Worm (Caenorhabditis elegans) whole organism, L4 larva: ENCODE measurements around the gene shc-3.

Source experiments
- F26F4.8 ChIP-seq: fragments of 200-800 bp; sonication (Bioruptor generic); conservative IDR thresholded peaks from 2 replicates; pipeline ENCODE4 v1.3.6; 2022; ENCODE audit warnings: missing genetic modification characterization, missing compliant biosample characterization
- F44E2.7 ChIP-seq: fragments of 200-800 bp; sonication (Bioruptor generic); IDR thresholded peaks from 2 replicates; pipeline ENCODE4 v2.1.2; 2022; ENCODE audit warnings: missing genetic modification characterization, missing compliant biosample characterization
- F49E8.2 ChIP-seq: sonication (generic microtip); optimal IDR thresholded peaks from 2 replicates; lab custom pipeline; 2016; ENCODE audit warnings: missing compliant biosample characterization, mild to moderate bottlenecking, missing genetic modification characterization, borderline replicate concordance
- T20F7.1 ChIP-seq: fragments of 200-800 bp; sonication (Bioruptor generic); optimal IDR thresholded peaks from 2 replicates; lab custom pipeline; 2018; ENCODE audit warnings: mild to moderate bottlenecking, missing genetic modification characterization, missing compliant biosample characterization
- Y48G9A.11 ChIP-seq: fragments of 200-800 bp; sonication (Bioruptor generic); IDR thresholded peaks from 2 replicates; pipeline ENCODE4 v1.3.6; 2022; ENCODE audit warnings: missing genetic modification reagents, missing genetic modification characterization, missing compliant biosample characterization
- Y5F2A.4 ChIP-seq: fragments of 200-800 bp; sonication (Bioruptor generic); optimal IDR thresholded peaks from 2 replicates; lab custom pipeline; 2018; ENCODE audit warnings: mild to moderate bottlenecking, missing genetic modification characterization, missing compliant biosample characterization
- ZK337.2 ChIP-seq: fragments of 200-800 bp; sonication (Bioruptor generic); IDR thresholded peaks from 2 replicates; pipeline ENCODE4 v1.3.6; 2022; ENCODE audit warnings: missing genetic modification reagents, missing genetic modification characterization, missing compliant biosample characterization
- ZK546.5 ChIP-seq, 2 experiments: sonication (generic microtip); optimal IDR thresholded peaks; 2 replicates each; lab custom pipeline; 2017; ENCODE audit warnings: missing biosample characterization in 2 of 2, missing genetic modification characterization in 2 of 2
- aha-1 ChIP-seq: fragments of 150-350 bp; peaks from one replicate; lab custom pipeline; 2014; ENCODE audit warnings: missing biosample characterization, missing genetic modification characterization
- arid-1 ChIP-seq: fragments of 200-800 bp; sonication (Bioruptor generic); conservative IDR thresholded peaks from 2 replicates; pipeline ENCODE4 v1.3.6; 2022; ENCODE audit warnings: missing genetic modification reagents, missing genetic modification characterization, missing compliant biosample characterization
- ceh-32 ChIP-seq: sonication (generic microtip); optimal IDR thresholded peaks from 2 replicates; lab custom pipeline; 2016; ENCODE audit warnings: mild to moderate bottlenecking, missing genetic modification characterization, missing compliant biosample characterization; ENCODE audit not compliant: poor library complexity
- ces-1 ChIP-seq: fragments of 150-350 bp; sonication (generic microtip); optimal IDR thresholded peaks from 4 replicates; lab custom pipeline; 2014; ENCODE audit warnings: missing biosample characterization, missing genetic modification reagents, missing genetic modification characterization
- daf-12 ChIP-seq: fragments of 150-350 bp; optimal IDR thresholded peaks from 2 replicates; lab custom pipeline; 2014; ENCODE audit warnings: missing biosample characterization, missing genetic modification reagents, missing genetic modification characterization
- daf-16 ChIP-seq, 3 experiments: sonication (generic microtip); optimal IDR thresholded peaks; 2 replicates each; lab custom pipeline; 2016 to 2017; ENCODE audit warnings: missing genetic modification characterization in 3 of 3, missing genetic modification reagents in 3 of 3, mild to moderate bottlenecking in 2 of 3, missing compliant biosample characterization in 2 of 3, missing biosample characterization in 1 of 3, moderate library complexity in 1 of 3
- daf-8 ChIP-seq: fragments of 200-800 bp; sonication (Bioruptor generic); IDR thresholded peaks from 2 replicates; pipeline ENCODE4 v1.3.6; 2022; ENCODE audit warnings: missing genetic modification characterization, missing compliant biosample characterization
- dmd-6 ChIP-seq: fragments of 200-800 bp; sonication (Bioruptor generic); IDR thresholded peaks from 2 replicates; pipeline ENCODE4 v1.3.6; 2022; ENCODE audit warnings: missing genetic modification reagents, missing genetic modification characterization, missing compliant biosample characterization
- dmd-8 ChIP-seq: fragments of 200-800 bp; sonication (Bioruptor generic); IDR thresholded peaks from 2 replicates; pipeline ENCODE4 v1.3.6; 2022; ENCODE audit warnings: missing genetic modification characterization, missing compliant biosample characterization
- dve-1 ChIP-seq: sonication (generic microtip); optimal IDR thresholded peaks from 2 replicates; lab custom pipeline; 2017; ENCODE audit warnings: antibody characterized with exemption, mild to moderate bottlenecking, missing genetic modification characterization, missing compliant biosample characterization; ENCODE audit not compliant: insufficient read depth
- egl-43 ChIP-seq: fragments of 200-800 bp; sonication (Bioruptor generic); IDR thresholded peaks from 2 replicates; pipeline ENCODE4 v1.3.6; 2022; ENCODE audit warnings: missing genetic modification reagents, missing genetic modification characterization, missing compliant biosample characterization
- fos-1 ChIP-seq: fragments of 150-350 bp; optimal IDR thresholded peaks from 2 replicates; lab custom pipeline; 2014; ENCODE audit warnings: missing biosample characterization, missing genetic modification characterization
- hif-1 ChIP-seq, 2 experiments: sonication (generic microtip); optimal IDR thresholded peaks; 2 replicates each; lab custom pipeline; 2016 to 2017; ENCODE audit warnings: missing compliant biosample characterization in 2 of 2, missing genetic modification characterization in 2 of 2, missing genetic modification reagents in 2 of 2, missing genotype in 2 of 2, mild to moderate bottlenecking in 1 of 2
- hlh-11 ChIP-seq: fragments of 200-800 bp; sonication (Bioruptor generic); optimal IDR thresholded peaks from 2 replicates; lab custom pipeline; 2018; ENCODE audit warnings: mild to moderate bottlenecking, missing genetic modification characterization, missing compliant biosample characterization
- hlh-30 ChIP-seq: sonication (generic microtip); optimal IDR thresholded peaks from 2 replicates; lab custom pipeline; 2017; ENCODE audit warnings: antibody characterized with exemption, mild to moderate bottlenecking, missing genetic modification characterization, missing compliant biosample characterization; ENCODE audit not compliant: insufficient read depth
- lin-15B ChIP-seq: fragments of 150-350 bp; sonication (generic microtip); optimal IDR thresholded peaks from 3 replicates; lab custom pipeline; 2014; ENCODE audit warnings: missing biosample characterization, missing genetic modification characterization
- mdl-1 ChIP-seq, 2 experiments: fragments of 150-350 bp in 1 of 2; sonication (generic microtip) in 1 of 2; optimal IDR thresholded peaks; 2 replicates each; lab custom pipeline; 2014 to 2017; ENCODE audit warnings: missing biosample characterization in 2 of 2, missing genetic modification characterization in 2 of 2
- mep-1 ChIP-seq: fragments of 150-350 bp; sonication (generic microtip); optimal IDR thresholded peaks from 3 replicates; lab custom pipeline; 2014; ENCODE audit warnings: missing biosample characterization, missing genetic modification characterization
- nhr-10 ChIP-seq: fragments of 150-350 bp; optimal IDR thresholded peaks from 2 replicates; lab custom pipeline; 2014; ENCODE audit warnings: missing biosample characterization, missing genetic modification characterization
- nhr-102 ChIP-seq: sonication (generic microtip); optimal IDR thresholded peaks from 2 replicates; lab custom pipeline; 2016; ENCODE audit warnings: mild to moderate bottlenecking, missing genetic modification characterization, moderate library complexity, missing compliant biosample characterization
- nhr-11 ChIP-seq: fragments of 150-350 bp; optimal IDR thresholded peaks from 2 replicates; lab custom pipeline; 2014; ENCODE audit warnings: missing biosample characterization, missing genetic modification characterization
- nhr-25 ChIP-seq: sonication (generic microtip); optimal IDR thresholded peaks from 2 replicates; lab custom pipeline; 2017; ENCODE audit warnings: missing genetic modification characterization, mild to moderate bottlenecking, missing compliant biosample characterization, antibody characterized with exemption, moderate library complexity, borderline replicate concordance; ENCODE audit not compliant: insufficient read depth
- nhr-28 ChIP-seq: fragments of 150-350 bp; optimal IDR thresholded peaks from 2 replicates; lab custom pipeline; 2014; ENCODE audit warnings: missing biosample characterization, missing genetic modification characterization
- nhr-41 ChIP-seq: fragments of 200-800 bp; sonication (Bioruptor generic); IDR thresholded peaks from 2 replicates; pipeline ENCODE4 v1.3.6; 2022; ENCODE audit warnings: missing genetic modification reagents, missing genetic modification characterization, missing compliant biosample characterization
- nhr-48 ChIP-seq: sonication (generic microtip); optimal IDR thresholded peaks from 2 replicates; lab custom pipeline; 2016; ENCODE audit warnings: mild to moderate bottlenecking, missing genetic modification characterization, missing compliant biosample characterization
- nhr-6 ChIP-seq: fragments of 150-350 bp; optimal IDR thresholded peaks from 2 replicates; lab custom pipeline; 2014; ENCODE audit warnings: missing biosample characterization, missing genetic modification characterization
- nhr-76 ChIP-seq: fragments of 150-350 bp; optimal IDR thresholded peaks from 2 replicates; lab custom pipeline; 2014; ENCODE audit warnings: missing biosample characterization, missing genetic modification characterization
- pqm-1 ChIP-seq: sonication (generic microtip); optimal IDR thresholded peaks from 2 replicates; lab custom pipeline; 2017; ENCODE audit warnings: missing biosample characterization, missing genetic modification characterization
- saeg-2 ChIP-seq: fragments of 200-800 bp; sonication (Bioruptor generic); IDR thresholded peaks from 2 replicates; pipeline ENCODE4 v1.3.6; 2022; ENCODE audit warnings: missing genetic modification reagents, missing genetic modification characterization, missing compliant biosample characterization
- snpc-1.2 ChIP-seq: fragments of 200-800 bp; sonication (Bioruptor generic); IDR thresholded peaks from 2 replicates; pipeline ENCODE4 v1.3.6; 2022; ENCODE audit warnings: missing genetic modification reagents, missing genetic modification characterization, missing compliant biosample characterization
- snpc-4 ChIP-seq: fragments of 150-350 bp; optimal IDR thresholded peaks from 2 replicates; lab custom pipeline; 2014; ENCODE audit warnings: missing biosample characterization, missing genetic modification characterization
- spr-1 ChIP-seq: sonication (generic microtip); optimal IDR thresholded peaks from 2 replicates; lab custom pipeline; 2016; ENCODE audit warnings: mild to moderate bottlenecking, missing genetic modification characterization, missing compliant biosample characterization
- unc-62 ChIP-seq, 3 experiments: fragments of 150-350 bp in 1 of 3; sonication (generic microtip); optimal IDR thresholded peaks in 2 of 3; peaks in 1 of 3; 1 replicate in 1 of 3; 2 replicates in 2 of 3; lab custom pipeline; 2014 to 2017; ENCODE audit warnings: missing biosample characterization in 3 of 3, missing genetic modification characterization in 3 of 3, missing genetic modification reagents in 3 of 3, missing genotype in 1 of 3
- zfp-2 ChIP-seq: sonication (generic microtip); optimal IDR thresholded peaks from 2 replicates; lab custom pipeline; 2016; ENCODE audit warnings: mild to moderate bottlenecking, missing genetic modification characterization, missing compliant biosample characterization
- zfp-3 ChIP-seq: fragments of 200-800 bp; sonication (Bioruptor generic); conservative IDR thresholded peaks from 2 replicates; pipeline ENCODE4 v1.3.6; 2022; ENCODE audit warnings: missing genetic modification reagents, missing genetic modification characterization, missing compliant biosample characterization
- ztf-11 ChIP-seq: fragments of 150-350 bp; optimal IDR thresholded peaks from 2 replicates; lab custom pipeline; 2014; ENCODE audit warnings: missing biosample characterization, missing genetic modification characterization
- ztf-7 ChIP-seq: fragments of 150-350 bp; optimal IDR thresholded peaks from 2 replicates; lab custom pipeline; 2014; ENCODE audit warnings: missing biosample characterization, missing genetic modification characterization

shc-3 gene

DNA sequence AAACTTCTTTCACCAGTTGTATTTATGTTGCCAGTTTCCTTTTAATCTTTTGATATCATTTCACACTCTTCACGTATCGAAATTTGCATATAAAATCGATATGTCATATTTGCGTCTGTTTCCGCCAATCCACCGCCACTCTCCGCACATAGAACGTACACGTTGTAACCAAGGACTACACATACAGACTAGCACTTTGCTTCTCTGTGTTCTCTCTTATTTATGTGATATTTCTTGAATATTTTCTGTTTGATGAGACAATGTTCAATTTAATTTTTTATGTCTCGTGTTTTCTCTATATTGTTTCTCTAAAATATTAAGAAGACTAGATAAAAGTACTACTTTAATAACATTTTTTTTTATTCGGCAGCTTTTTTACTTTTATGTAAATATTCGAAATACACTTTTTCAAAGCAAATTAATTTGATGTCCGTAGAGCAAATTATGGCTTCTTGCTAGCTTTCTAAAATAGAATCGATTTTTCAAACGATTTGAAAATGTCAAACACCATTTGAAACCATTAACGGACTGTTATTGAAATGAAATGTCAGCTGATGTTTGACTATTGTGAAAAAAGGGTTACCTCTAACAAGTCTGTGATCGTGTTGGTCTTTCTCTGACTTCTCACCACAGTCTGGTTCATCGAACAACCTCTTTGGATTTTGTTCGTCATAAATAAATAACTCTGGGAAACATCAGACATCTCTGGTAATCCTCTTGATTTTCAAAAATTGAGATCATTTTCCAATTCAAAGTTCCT is 35.7 kb downstream of the shc-3 start:
- TF ChIP-seq ZK546.5 (tag; optimal IDR thresholded peaks at IDR 0.05; lab: Kevin White, UChicago) (no peak), nhr-25 (tag; lab: Kevin White, UChicago) (no peak), unc-62 (GFP tag; optimal IDR thresholded peaks at IDR 0.05 in 1 of 2; lab: Kevin White, UChicago) (no peak), unc-62 (tag; optimal IDR thresholded peaks at IDR 0.05; lab: Kevin White, UChicago) (no peak), mep-1 (tag; lab: Kevin White, UChicago) (peak; percentile 26), pqm-1 (tag; lab: Kevin White, UChicago) (no peak), mdl-1 (tag; optimal IDR thresholded peaks at IDR 0.05; lab: Kevin White, UChicago) (no peak), daf-16 (GFP tag; optimal IDR thresholded peaks at IDR 0.05; lab: Kevin White, UChicago) (no peak), daf-16 (tag; optimal IDR thresholded peaks at IDR 0.05; lab: Kevin White, UChicago) (peak; percentile 61), F44E2.7 (GFP tag; lab: Robert Waterston, UW) (no peak), fos-1 (tag; lab: Kevin White, UChicago) (no peak), hlh-11 (tag; lab: Kevin White, UChicago) (peak; percentile 24), egl-43 (GFP tag; lab: Robert Waterston, UW) (no peak), aha-1 (tag; lab: Kevin White, UChicago) (peak; percentile 58), nhr-10 (tag; lab: Kevin White, UChicago) (no peak), nhr-76 (tag; lab: Kevin White, UChicago) (no peak), snpc-1.2 (GFP tag; lab: Robert Waterston, UW) (no peak), daf-12 (tag; lab: Kevin White, UChicago) (no peak), zfp-3 (no peak), dve-1 (peak; percentile 26), dmd-6 (0 out of 2 replicates have a peak, but pooled peaks have one; percentile 22), zfp-2 (no peak)

- TF ChIP-seq nhr-6 (tag; lab: Kevin White, UChicago) (no peak), mep-1 (tag; lab: Kevin White, UChicago) (peak; percentile 49), nhr-10 (tag; lab: Kevin White, UChicago) (no peak), fos-1 (tag; lab: Kevin White, UChicago) (no peak), F26F4.8 (GFP tag; lab: Robert Waterston, UW) (no peak), daf-16 (GFP tag; optimal IDR thresholded peaks at IDR 0.05; lab: Kevin White, UChicago) (peak in 1 of 2 experiments; percentile 61), daf-16 (tag; optimal IDR thresholded peaks at IDR 0.05; lab: Kevin White, UChicago) (no peak), snpc-4 (tag; lab: Kevin White, UChicago) (no peak), nhr-41 (no peak), ztf-7 (no peak), Y5F2A.4 (GFP tag; lab: Kevin White, UChicago) (no peak), ces-1 (GFP tag; lab: Kevin White, UChicago) (no peak), unc-62 (GFP tag; optimal IDR thresholded peaks at IDR 0.05 in 1 of 2; lab: Kevin White, UChicago) (no peak), unc-62 (tag; optimal IDR thresholded peaks at IDR 0.05; lab: Kevin White, UChicago) (no peak), zfp-2 (no peak), nhr-102 (no peak), nhr-28 (tag; lab: Kevin White, UChicago) (peak; percentile 74), F49E8.2 (tag; lab: Kevin White, UChicago) (no peak), nhr-11 (tag; lab: Kevin White, UChicago) (peak; percentile 40), ceh-32 (tag; lab: Kevin White, UChicago) (no peak), dmd-8 (GFP tag; lab: Robert Waterston, UW) (no peak), Y48G9A.11 (no peak), ZK546.5 (tag; optimal IDR thresholded peaks at IDR 0.05; lab: Kevin White, UChicago) (no peak), lin-15B (tag; lab: Kevin White, UChicago) (no peak), ZK337.2 (GFP tag; lab: Robert Waterston, UW) (no peak), daf-8 (no peak), T20F7.1 (no peak), dve-1 (no peak), saeg-2 (GFP tag; lab: Robert Waterston, UW) (no peak), spr-1 (tag; lab: Kevin White, UChicago) (no peak), nhr-48 (no peak), hlh-30 (tag; lab: Kevin White, UChicago) (peak; percentile 87), dmd-6 (peak; percentile 27; the same call in 1 of the 2 replicates), arid-1 (GFP tag; lab: Robert Waterston, UW) (no peak), hif-1 (tag; optimal IDR thresholded peaks at IDR 0.05; lab: Kevin White, UChicago) (no peak), ztf-11 (no peak), nhr-76 (tag; lab: Kevin White, UChicago) (no peak), hlh-11 (tag; lab: Kevin White, UChicago) (peak; percentile 56)
Observed at ce11 chrX:13754498-13754897, 37.2 kb downstream of the shc-3 start.
